Fruit fly (Drosophila melanogaster): Measurements from ENCODE around the gene EMC5.

The EMC5 gene

dm6 chr2L:19011895-19012645 lies 24.6 kb downstream of the EMC5 start:
- TF ChIP-seq usp (GFP tag; optimal IDR thresholded peaks at IDR 0.05): no peak
- TF ChIP-seq dsf (GFP tag; optimal IDR thresholded peaks at IDR 0.05; ENCODE audit: borderline replicate concordance): no peak
- peak; percentile 76 for TF ChIP-seq br (GFP tag; optimal IDR thresholded peaks at IDR 0.05)
- no peak for TF ChIP-seq jim (GFP tag; optimal IDR thresholded peaks at IDR 0.05)
- TF ChIP-seq rgr (GFP tag; optimal IDR thresholded peaks at IDR 0.05): peak; percentile 73
- peak; percentile 75 for TF ChIP-seq Sp1 (GFP tag; optimal IDR thresholded peaks at IDR 0.05)
- TF ChIP-seq CrebA (GFP tag; optimal IDR thresholded peaks at IDR 0.05; ENCODE audit: borderline replicate concordance): no peak
- no peak for TF ChIP-seq pan (optimal IDR thresholded peaks at IDR 0.05)
- TF ChIP-seq Mio (GFP tag; optimal IDR thresholded peaks at IDR 0.05): no peak
- no peak for TF ChIP-seq Hr78 (GFP tag; optimal IDR thresholded peaks at IDR 0.05)
- TF ChIP-seq foxo (GFP tag; optimal IDR thresholded peaks at IDR 0.05): peak in 1 of 2 experiments; percentile 77
- TF ChIP-seq Hr83 (GFP tag; optimal IDR thresholded peaks at IDR 0.05; ENCODE audit: poor library complexity, severe bottlenecking): no peak
- peak; percentile 66 for TF ChIP-seq sv (GFP tag; optimal IDR thresholded peaks at IDR 0.05)
- peak; percentile 61 for TF ChIP-seq OdsH (GFP tag; optimal IDR thresholded peaks at IDR 0.05)
- TF ChIP-seq woc (GFP tag; optimal IDR thresholded peaks at IDR 0.05): peak; percentile 68
- TF ChIP-seq Dfd (GFP tag; optimal IDR thresholded peaks at IDR 0.05): no peak
- peak; percentile 81 for TF ChIP-seq ey (GFP tag; optimal IDR thresholded peaks at IDR 0.05)
- TF ChIP-seq dmrt93B (GFP tag; optimal IDR thresholded peaks at IDR 0.05): peak; percentile 52
- no peak for TF ChIP-seq Vsx2 (GFP tag; optimal IDR thresholded peaks at IDR 0.05; ENCODE audit: partially characterized antibody)
- TF ChIP-seq N (GFP tag; optimal IDR thresholded peaks at IDR 0.05): no peak
- peak; percentile 84 for TF ChIP-seq fru (GFP tag; optimal IDR thresholded peaks at IDR 0.05)
- TF ChIP-seq Abd-B (GFP tag; optimal IDR thresholded peaks at IDR 0.05): no peak
- no peak for TF ChIP-seq tai (GFP tag; optimal IDR thresholded peaks at IDR 0.05)
- peak; percentile 43 for TF ChIP-seq Hnf4 (GFP tag; optimal IDR thresholded peaks at IDR 0.05)
- TF ChIP-seq dl (GFP tag; optimal IDR thresholded peaks at IDR 0.05; ENCODE audit: insufficient read depth in 1 of 2, partially characterized antibody in 2 of 2): no peak
- TF ChIP-seq psq (GFP tag; optimal IDR thresholded peaks at IDR 0.05): peak; percentile 48
- TF ChIP-seq CG32264 (GFP tag; optimal IDR thresholded peaks at IDR 0.05): no peak
- no peak for TF ChIP-seq CG9705 (GFP tag; optimal IDR thresholded peaks at IDR 0.05)
- TF ChIP-seq Rel (GFP tag; optimal IDR thresholded peaks at IDR 0.05): no peak
- no peak for TF ChIP-seq Rel (tag; optimal IDR thresholded peaks at IDR 0.05)
- no peak for TF ChIP-seq GATAd (GFP tag; optimal IDR thresholded peaks at IDR 0.05)
- TF ChIP-seq Jra (GFP tag; optimal IDR thresholded peaks at IDR 0.05): peak; percentile 29
- TF ChIP-seq Myc (optimal IDR thresholded peaks at IDR 0.05): no peak
- peak; percentile 80 for TF ChIP-seq h (GFP tag; optimal IDR thresholded peaks at IDR 0.05)
- TF ChIP-seq lola (GFP tag; optimal IDR thresholded peaks at IDR 0.05): no peak
- TF ChIP-seq sage (GFP tag; optimal IDR thresholded peaks at IDR 0.05): no peak
- TF ChIP-seq Dif (GFP tag; optimal IDR thresholded peaks at IDR 0.05; ENCODE audit: partially characterized antibody): no peak
- TF ChIP-seq brk (GFP tag; optimal IDR thresholded peaks at IDR 0.05): peak; percentile 25
- TF ChIP-seq HLH106 (tag; optimal IDR thresholded peaks at IDR 0.05): peak; percentile 74

dm6 chr2L:19012776-19013328 lies 25.3 kb downstream of the EMC5 start:
- TF ChIP-seq CG32264 (GFP tag; optimal IDR thresholded peaks at IDR 0.05): no peak
- no peak for TF ChIP-seq Hr78 (GFP tag; optimal IDR thresholded peaks at IDR 0.05)
- no peak for TF ChIP-seq CrebA (GFP tag; optimal IDR thresholded peaks at IDR 0.05; ENCODE audit: borderline replicate concordance)
- TF ChIP-seq CG9705 (GFP tag; optimal IDR thresholded peaks at IDR 0.05): no peak
- TF ChIP-seq tai (GFP tag; optimal IDR thresholded peaks at IDR 0.05): no peak
- no peak for TF ChIP-seq GATAd (GFP tag; optimal IDR thresholded peaks at IDR 0.05)
- TF ChIP-seq h (GFP tag; optimal IDR thresholded peaks at IDR 0.05): no peak
- TF ChIP-seq Mio (GFP tag; optimal IDR thresholded peaks at IDR 0.05): no peak
- no peak for TF ChIP-seq dl (GFP tag; optimal IDR thresholded peaks at IDR 0.05; ENCODE audit: insufficient read depth in 1 of 2, partially characterized antibody in 2 of 2)

All from whole organism, wandering third instar larva.